Worm (Caenorhabditis elegans) whole organism, L1 larva: ENCODE measurements around the gene acl-3.

ENCODE experiments used
- C04F5.9 ChIP-seq: sonication (generic microtip); optimal IDR thresholded peaks from 2 replicates; lab custom pipeline; 2016; ENCODE audit warnings: missing genetic modification characterization, missing compliant biosample characterization
- C16A3.4 ChIP-seq: fragments of 150-350 bp; optimal IDR thresholded peaks from 2 replicates; lab custom pipeline; 2014; ENCODE audit warnings: missing biosample characterization, missing genetic modification characterization
- Y116A8C.19 ChIP-seq: sonication (generic microtip); optimal IDR thresholded peaks from 2 replicates; lab custom pipeline; 2016; ENCODE audit warnings: missing compliant biosample characterization, missing genetic modification characterization, borderline replicate concordance
- aha-1 ChIP-seq: fragments of 150-350 bp; optimal IDR thresholded peaks from 2 replicates; lab custom pipeline; 2014; ENCODE audit warnings: missing biosample characterization, missing genetic modification characterization
- blmp-1 ChIP-seq: fragments of 150-350 bp; optimal IDR thresholded peaks from 2 replicates; lab custom pipeline; 2014; ENCODE audit warnings: missing biosample characterization, missing genetic modification characterization
- ceh-82 ChIP-seq, 3 experiments: fragments of 150-350 bp in 1 of 3; sonication (generic microtip) in 2 of 3; optimal IDR thresholded peaks; 2 replicates each; lab custom pipeline; 2014 to 2017; ENCODE audit warnings: missing biosample characterization in 3 of 3, missing genetic modification characterization in 3 of 3
- ceh-88 ChIP-seq: fragments of 200-800 bp; sonication (Bioruptor generic); IDR thresholded peaks from 2 replicates; pipeline ENCODE4 v1.3.6; 2022; ENCODE audit warnings: missing genetic modification characterization, missing compliant biosample characterization
- ceh-90 ChIP-seq: sonication (generic microtip); optimal IDR thresholded peaks from 2 replicates; lab custom pipeline; 2016; ENCODE audit warnings: missing genetic modification characterization, missing compliant biosample characterization
- ces-1 ChIP-seq: fragments of 150-350 bp; optimal IDR thresholded peaks from 2 replicates; lab custom pipeline; 2014; ENCODE audit warnings: missing biosample characterization, missing genetic modification reagents, missing genetic modification characterization
- dpl-1 ChIP-seq, 3 experiments: fragments of 150-350 bp in 2 of 3; sonication (generic microtip) in 1 of 3; optimal IDR thresholded peaks; 2 replicates each; lab custom pipeline; 2014 to 2017; ENCODE audit warnings: missing biosample characterization in 3 of 3, missing genetic modification characterization in 3 of 3, missing genetic modification reagents in 3 of 3
- efl-1 ChIP-seq, 4 experiments: fragments of 150-350 bp; optimal IDR thresholded peaks in 3 of 4; peaks in 1 of 4; 1 replicate in 1 of 4; 2 replicates in 3 of 4; lab custom pipeline; 2014; ENCODE audit warnings: missing biosample characterization in 2 of 4, missing genetic modification characterization in 2 of 4, missing genetic modification reagents in 2 of 4
- egl-27 ChIP-seq, 2 experiments: fragments of 150-350 bp in 1 of 2; sonication (generic microtip); optimal IDR thresholded peaks; 3 replicates each; lab custom pipeline; 2017 to 2018; ENCODE audit warnings: missing biosample characterization in 2 of 2, missing genetic modification characterization in 2 of 2, missing genetic modification reagents in 2 of 2
- fkh-10 ChIP-seq: sonication (generic microtip); optimal IDR thresholded peaks from 2 replicates; lab custom pipeline; 2017; ENCODE audit warnings: missing biosample characterization, missing genetic modification reagents, missing genetic modification characterization
- fos-1 ChIP-seq: fragments of 150-350 bp; optimal IDR thresholded peaks from 2 replicates; lab custom pipeline; 2014; ENCODE audit warnings: missing biosample characterization, missing genetic modification characterization
- hlh-17 ChIP-seq: fragments of 200-800 bp; sonication (Bioruptor generic); optimal IDR thresholded peaks from 2 replicates; lab custom pipeline; 2018; ENCODE audit warnings: missing genetic modification characterization, mild to moderate bottlenecking, missing compliant biosample characterization, moderate library complexity, borderline replicate concordance
- hpl-2 ChIP-seq: fragments of 150-350 bp; optimal IDR thresholded peaks from 2 replicates; lab custom pipeline; 2014; ENCODE audit warnings: missing biosample characterization, missing genetic modification reagents, missing genetic modification characterization
- isw-1 ChIP-seq: fragments of 200-800 bp; sonication (Bioruptor generic); IDR thresholded peaks from 2 replicates; pipeline ENCODE4 v1.3.6; 2022; ENCODE audit warnings: missing genetic modification characterization, missing compliant biosample characterization
- jun-1 ChIP-seq: fragments of 150-350 bp; optimal IDR thresholded peaks from 2 replicates; lab custom pipeline; 2014; ENCODE audit warnings: missing biosample characterization, missing genetic modification reagents, missing genetic modification characterization
- lin-13 ChIP-seq: fragments of 150-350 bp; optimal IDR thresholded peaks from 2 replicates; lab custom pipeline; 2014; ENCODE audit warnings: missing biosample characterization, missing genetic modification reagents, missing genetic modification characterization
- lin-35 ChIP-seq, 2 experiments: fragments of 150-350 bp; optimal IDR thresholded peaks; 2 replicates each; lab custom pipeline; 2014; ENCODE audit warnings: missing biosample characterization in 2 of 2, missing genetic modification characterization in 2 of 2, missing genetic modification reagents in 2 of 2
- lin-39 ChIP-seq: fragments of 150-350 bp; optimal IDR thresholded peaks from 2 replicates; lab custom pipeline; 2014; ENCODE audit warnings: missing biosample characterization, missing genetic modification reagents, missing genetic modification characterization
- mdl-1 ChIP-seq, 2 experiments: fragments of 150-350 bp; optimal IDR thresholded peaks; 2 replicates each; lab custom pipeline; 2014 to 2017; ENCODE audit warnings: missing biosample characterization in 2 of 2, missing genetic modification characterization in 2 of 2, inconsistent platforms in 1 of 2
- mef-2 ChIP-seq: fragments of 150-350 bp; optimal IDR thresholded peaks from 2 replicates; lab custom pipeline; 2014; ENCODE audit warnings: missing biosample characterization, missing genetic modification characterization
- nhr-11 ChIP-seq: fragments of 150-350 bp; optimal IDR thresholded peaks from 2 replicates; lab custom pipeline; 2014; ENCODE audit warnings: missing biosample characterization, missing genetic modification characterization
- nhr-12 ChIP-seq: sonication (generic microtip); optimal IDR thresholded peaks from 2 replicates; lab custom pipeline; 2017; ENCODE audit warnings: missing biosample characterization, missing genetic modification characterization
- nhr-20 ChIP-seq: sonication (generic microtip); optimal IDR thresholded peaks from 2 replicates; lab custom pipeline; 2016; ENCODE audit warnings: mild to moderate bottlenecking, missing genetic modification characterization, missing compliant biosample characterization
- nhr-28 ChIP-seq: fragments of 150-350 bp; optimal IDR thresholded peaks from 2 replicates; lab custom pipeline; 2014; ENCODE audit warnings: missing biosample characterization, missing genetic modification characterization
- nhr-71 ChIP-seq: sonication (generic microtip); optimal IDR thresholded peaks from 2 replicates; lab custom pipeline; 2016; ENCODE audit warnings: mild to moderate bottlenecking, missing genetic modification characterization, moderate library complexity, missing compliant biosample characterization
- pax-3 ChIP-seq: fragments of 200-800 bp; sonication (Bioruptor generic); optimal IDR thresholded peaks from 2 replicates; lab custom pipeline; 2018; ENCODE audit warnings: mild to moderate bottlenecking, missing genetic modification characterization, moderate library complexity, missing compliant biosample characterization
- skn-1 ChIP-seq: fragments of 150-350 bp; optimal IDR thresholded peaks from 2 replicates; lab custom pipeline; 2014; ENCODE audit warnings: missing biosample characterization, missing genetic modification characterization
- snpc-4 ChIP-seq: fragments of 150-350 bp; optimal IDR thresholded peaks from 2 replicates; lab custom pipeline; 2014; ENCODE audit warnings: missing biosample characterization, missing genetic modification characterization
- sox-4 ChIP-seq: sonication (generic microtip); optimal IDR thresholded peaks from 2 replicates; lab custom pipeline; 2016; ENCODE audit warnings: missing genetic modification characterization, missing compliant biosample characterization
- unc-130 ChIP-seq: fragments of 150-350 bp; optimal IDR thresholded peaks from 2 replicates; lab custom pipeline; 2017; ENCODE audit warnings: missing biosample characterization, missing genetic modification characterization, inconsistent platforms
- unc-86 ChIP-seq: sonication (generic microtip); optimal IDR thresholded peaks from 2 replicates; lab custom pipeline; 2016; ENCODE audit warnings: missing genetic modification characterization, missing compliant biosample characterization
- xbp-1 ChIP-seq: sonication (generic microtip); optimal IDR thresholded peaks from 2 replicates; lab custom pipeline; 2016; ENCODE audit warnings: missing genetic modification characterization, missing compliant biosample characterization
- zip-4 ChIP-seq: fragments of 200-800 bp; sonication (Bioruptor generic); optimal IDR thresholded peaks from 2 replicates; lab custom pipeline; 2018; ENCODE audit warnings: mild to moderate bottlenecking, missing genetic modification characterization, moderate library complexity, missing compliant biosample characterization
- ztf-4 ChIP-seq: fragments of 150-350 bp; optimal IDR thresholded peaks from 2 replicates; lab custom pipeline; 2014; ENCODE audit warnings: missing biosample characterization, missing genetic modification characterization

The acl-3 gene

ce11 chrIV:11676054-11676453 lies 24.2 kb upstream of the acl-3 start, which contains the start of gene inx-9:
Gene inx-9 (plus strand): TSS chrIV:11676354.
- TF ChIP-seq Y116A8C.19 (tag; lab: Kevin White, UChicago) (no peak), ces-1 (GFP tag; lab: Kevin White, UChicago) (no peak), unc-130 (tag; lab: Kevin White, UChicago) (no peak), lin-35 (GFP tag; optimal IDR thresholded peaks at IDR 0.05; lab: Kevin White, UChicago) (no peak), jun-1 (tag; lab: Kevin White, UChicago) (no peak), nhr-12 (tag; lab: Kevin White, UChicago) (no peak), egl-27 (tag; optimal IDR thresholded peaks at IDR 0.05; lab: Kevin White, UChicago) (no peak), skn-1 (tag; lab: Kevin White, UChicago) (no peak), nhr-11 (tag; lab: Kevin White, UChicago) (no peak), mdl-1 (tag; optimal IDR thresholded peaks at IDR 0.05; lab: Kevin White, UChicago) (no peak), nhr-20 (no peak), ceh-88 (GFP tag; lab: Robert Waterston, UW) (no peak), hlh-17 (GFP tag; lab: Kevin White, UChicago) (no peak)

DNA sequence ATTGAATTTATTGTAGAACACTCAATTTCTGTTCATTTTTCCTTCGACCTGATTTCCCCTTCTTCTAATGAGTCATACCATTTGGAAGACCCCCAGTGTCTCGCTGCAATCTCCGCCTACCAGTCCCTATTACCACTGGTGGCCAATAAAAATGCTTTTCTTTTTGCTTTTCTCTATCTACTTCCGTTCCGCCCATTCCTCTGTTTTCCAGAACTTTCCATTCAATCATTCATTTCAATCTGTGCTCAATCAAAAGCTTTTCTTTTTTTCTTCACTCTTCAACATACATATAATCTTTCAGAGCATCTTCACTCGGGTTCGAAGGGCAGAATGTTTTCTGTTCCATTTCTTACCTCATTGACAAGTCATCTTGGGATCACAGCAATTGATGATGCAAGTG lies 21.7 kb upstream of the acl-3 start, which contains the start of gene inx-8:
Gene inx-8 (plus strand): TSS at position 301 of the 400 bp plus-strand sequence.
- no peak for TF ChIP-seq ceh-82 (tag; optimal IDR thresholded peaks at IDR 0.05; lab: Kevin White, UChicago)
- TF ChIP-seq ztf-4 (tag; lab: Kevin White, UChicago) = no peak
- no peak for TF ChIP-seq hpl-2 (GFP tag; lab: Kevin White, UChicago)
- TF ChIP-seq nhr-20 = no peak
- TF ChIP-seq dpl-1 (GFP tag; optimal IDR thresholded peaks at IDR 0.05; lab: Kevin White, UChicago) = no peak
- TF ChIP-seq efl-1 (optimal IDR thresholded peaks at IDR 0.05; lab: Kevin White, UChicago) = no peak
- no peak for TF ChIP-seq efl-1 (GFP tag; optimal IDR thresholded peaks at IDR 0.05 in 1 of 2; lab: Kevin White, UChicago)
- no peak for TF ChIP-seq nhr-71 (tag; lab: Kevin White, UChicago)
- no peak for TF ChIP-seq fkh-10 (GFP tag; lab: Kevin White, UChicago)
- no peak for TF ChIP-seq zip-4 (GFP tag; lab: Kevin White, UChicago)
- no peak for TF ChIP-seq nhr-12 (tag; lab: Kevin White, UChicago)
- TF ChIP-seq nhr-28 (tag; lab: Kevin White, UChicago) = no peak
- no peak for TF ChIP-seq fos-1
- no peak for TF ChIP-seq C04F5.9 (tag; lab: Kevin White, UChicago)
- TF ChIP-seq hlh-17 (GFP tag; lab: Kevin White, UChicago) = no peak

ce11 chrIV:11668001-11668400 lies 16.2 kb upstream of the acl-3 start, which contains the start of gene atg-4.2:
Gene atg-4.2 (plus strand): TSS chrIV:11668024.
- TF ChIP-seq xbp-1 (tag; lab: Kevin White, UChicago) (no peak), lin-13 (GFP tag; lab: Kevin White, UChicago) (no peak), snpc-4 (tag; lab: Kevin White, UChicago) (no peak), pax-3 (no peak), ceh-90 (tag; lab: Kevin White, UChicago) (no peak), isw-1 (GFP tag; lab: Robert Waterston, UW) (no peak), unc-86 (tag; lab: Kevin White, UChicago) (no peak), ces-1 (GFP tag; lab: Kevin White, UChicago) (no peak), blmp-1 (tag; lab: Kevin White, UChicago) (no peak), aha-1 (tag; lab: Kevin White, UChicago) (no peak), lin-35 (GFP tag; optimal IDR thresholded peaks at IDR 0.05; lab: Kevin White, UChicago) (no peak), C16A3.4 (no peak), lin-39 (tag; lab: Kevin White, UChicago) (no peak), ztf-4 (tag; lab: Kevin White, UChicago) (no peak), sox-4 (tag; lab: Kevin White, UChicago) (no peak), nhr-11 (tag; lab: Kevin White, UChicago) (no peak), mef-2 (tag; lab: Kevin White, UChicago) (no peak)
